Worm (Caenorhabditis elegans): Measurements from ENCODE around the gene K02B7.3.

K02B7.3 gene

ce11 chrII:14695201-14695600, at the start of gene K02B7.3:
Gene K02B7.3, minus strand, starts transcription at chrII:14695301.
- TF ChIP-seq him-1 (tag; optimal IDR thresholded peaks at IDR 0.05) (no peak), dao-5 (tag; optimal IDR thresholded peaks at IDR 0.05) (no peak), W03F9.2 (tag; optimal IDR thresholded peaks at IDR 0.05) (no peak)

- TF ChIP-seq him-1 (tag; optimal IDR thresholded peaks at IDR 0.05), result no peak
- no peak for TF ChIP-seq dao-5 (tag; optimal IDR thresholded peaks at IDR 0.05)
- TF ChIP-seq W03F9.2 (tag; optimal IDR thresholded peaks at IDR 0.05), result no peak
These were observed 44.0 kb upstream of the K02B7.3 start, which contains the start of gene npr-34 for ce11 chrII:14739143-14739542. Gene npr-34, minus strand, starts transcription at chrII:14739243.

ce11 chrII:14733424-14733823, 38.3 kb upstream of the K02B7.3 start, which contains the start of gene glna-1:
Gene glna-1, minus strand, starts transcription at chrII:14733524.
- TF ChIP-seq W03F9.2 (tag; optimal IDR thresholded peaks at IDR 0.05), result no peak
- TF ChIP-seq him-1 (tag; optimal IDR thresholded peaks at IDR 0.05), result no peak
- TF ChIP-seq dao-5 (tag; optimal IDR thresholded peaks at IDR 0.05), result no peak

DNA sequence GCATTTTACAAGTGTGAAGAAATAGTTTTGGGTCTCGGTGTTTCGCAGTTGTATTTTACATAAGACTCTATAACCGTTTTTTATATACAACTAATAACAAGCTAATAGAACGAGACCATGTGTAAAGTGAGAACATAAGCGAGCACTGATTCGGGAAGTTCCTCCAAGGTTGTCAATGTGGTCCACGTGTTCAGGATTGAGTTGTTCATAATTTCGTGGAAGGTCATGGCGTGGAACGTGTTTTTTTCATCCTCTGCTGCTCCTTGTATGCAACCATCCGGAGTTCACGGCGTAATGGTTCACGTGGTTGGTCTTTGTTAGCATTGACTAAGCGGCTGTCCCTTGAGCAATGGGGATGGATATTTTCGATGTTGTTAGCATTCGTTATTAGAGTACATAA, 33.0 kb upstream of the K02B7.3 start:
- no peak for TF ChIP-seq dao-5 (tag; optimal IDR thresholded peaks at IDR 0.05)
- no peak for TF ChIP-seq W03F9.2 (tag; optimal IDR thresholded peaks at IDR 0.05)
- no peak for TF ChIP-seq him-1 (tag; optimal IDR thresholded peaks at IDR 0.05)

ce11 chrII:14706479-14706878, 11.4 kb upstream of the K02B7.3 start:
- TF ChIP-seq dao-5 (tag; optimal IDR thresholded peaks at IDR 0.05) (no peak), W03F9.2 (tag; optimal IDR thresholded peaks at IDR 0.05) (no peak), him-1 (tag; optimal IDR thresholded peaks at IDR 0.05) (no peak)

ce11 chrII:14705956-14706355, 10.9 kb upstream of the K02B7.3 start:
- no peak for TF ChIP-seq dao-5 (tag; optimal IDR thresholded peaks at IDR 0.05)
- no peak for TF ChIP-seq W03F9.2 (tag; optimal IDR thresholded peaks at IDR 0.05)
- TF ChIP-seq him-1 (tag; optimal IDR thresholded peaks at IDR 0.05), result no peak

- TF ChIP-seq him-1 (tag; optimal IDR thresholded peaks at IDR 0.05) (no peak), W03F9.2 (tag; optimal IDR thresholded peaks at IDR 0.05) (no peak), dao-5 (tag; optimal IDR thresholded peaks at IDR 0.05) (no peak)
These were observed 10.1 kb upstream of the K02B7.3 start, which contains the start of gene C09F9.2 for ce11 chrII:14705215-14705614. Gene C09F9.2, plus strand, starts transcription at chrII:14705515.

ce11 chrII:14704204-14704603, 9.1 kb upstream of the K02B7.3 start:
- TF ChIP-seq him-1 (tag; optimal IDR thresholded peaks at IDR 0.05), result no peak
- no peak for TF ChIP-seq W03F9.2 (tag; optimal IDR thresholded peaks at IDR 0.05)
- no peak for TF ChIP-seq dao-5 (tag; optimal IDR thresholded peaks at IDR 0.05)

ce11 chrII:14703232-14703926, 8.3 kb upstream of the K02B7.3 start:
- no peak for TF ChIP-seq W03F9.2 (tag; optimal IDR thresholded peaks at IDR 0.05)
- TF ChIP-seq him-1 (tag; optimal IDR thresholded peaks at IDR 0.05), result no peak
- TF ChIP-seq dao-5 (tag; optimal IDR thresholded peaks at IDR 0.05), result no peak

- TF ChIP-seq W03F9.2 (tag; optimal IDR thresholded peaks at IDR 0.05) (no peak), him-1 (tag; optimal IDR thresholded peaks at IDR 0.05) (no peak), dao-5 (tag; optimal IDR thresholded peaks at IDR 0.05) (no peak)
These were observed 6.5 kb upstream of the K02B7.3 start for ce11 chrII:14701581-14701980.

DNA sequence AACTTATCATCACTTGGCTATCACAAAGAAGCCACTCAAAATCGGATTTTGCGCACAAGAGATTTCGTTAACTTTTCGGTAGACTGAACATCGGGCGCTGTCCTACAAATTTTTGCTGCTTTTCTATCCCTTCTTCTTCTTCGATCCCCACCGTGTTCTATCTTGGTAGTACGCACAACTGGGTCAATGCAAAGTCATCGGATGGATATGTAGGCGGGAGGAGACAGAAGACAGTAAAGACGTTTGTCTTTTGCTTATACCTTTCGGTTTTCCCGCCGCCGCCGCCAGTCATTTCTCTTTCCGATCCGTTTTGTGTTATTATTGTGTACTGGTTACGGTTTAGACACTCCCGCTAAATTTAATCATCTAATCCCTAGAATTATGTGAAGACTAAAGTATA, 5.0 kb upstream of the K02B7.3 start:
- TF ChIP-seq dao-5 (tag; optimal IDR thresholded peaks at IDR 0.05) (no peak), W03F9.2 (tag; optimal IDR thresholded peaks at IDR 0.05) (no peak), him-1 (tag; optimal IDR thresholded peaks at IDR 0.05) (no peak)

- no peak for TF ChIP-seq W03F9.2 (tag; optimal IDR thresholded peaks at IDR 0.05)
These were observed 3.0 kb upstream of the K02B7.3 start, which contains the start of gene C09F9.1 for ce11 chrII:14698057-14698456. Gene C09F9.1, plus strand, starts transcription at chrII:14698357.

- TF ChIP-seq dao-5 (tag; optimal IDR thresholded peaks at IDR 0.05) (no peak), W03F9.2 (tag; optimal IDR thresholded peaks at IDR 0.05) (no peak), him-1 (tag; optimal IDR thresholded peaks at IDR 0.05) (no peak)
These were observed 10.7 kb downstream of the K02B7.3 start, which contains the start of gene unc-52 for ce11 chrII:14684377-14684776. Gene unc-52, minus strand, starts transcription at chrII:14684456.

DNA sequence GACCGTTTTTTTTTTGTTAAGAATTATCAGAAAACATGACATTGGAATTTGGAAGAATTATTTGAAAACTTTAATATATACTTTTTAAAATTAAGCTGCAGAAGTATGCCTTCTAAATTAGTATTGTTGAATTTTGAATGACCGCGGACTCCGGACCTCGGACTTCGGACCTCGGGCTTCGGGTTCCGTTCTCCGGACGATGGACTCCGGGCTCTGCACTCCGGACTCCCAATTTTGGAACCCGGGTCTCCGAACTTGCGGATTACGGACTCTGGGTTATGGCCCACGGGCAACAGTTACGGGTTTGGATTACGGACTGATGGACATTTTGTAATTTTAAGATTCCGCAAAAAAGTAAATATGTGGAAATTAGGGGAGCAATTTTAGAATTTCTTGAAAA, 11.5 kb downstream of the K02B7.3 start:
- TF ChIP-seq dao-5 (tag; optimal IDR thresholded peaks at IDR 0.05) (no peak), W03F9.2 (tag; optimal IDR thresholded peaks at IDR 0.05) (no peak), him-1 (tag; optimal IDR thresholded peaks at IDR 0.05) (no peak)

DNA sequence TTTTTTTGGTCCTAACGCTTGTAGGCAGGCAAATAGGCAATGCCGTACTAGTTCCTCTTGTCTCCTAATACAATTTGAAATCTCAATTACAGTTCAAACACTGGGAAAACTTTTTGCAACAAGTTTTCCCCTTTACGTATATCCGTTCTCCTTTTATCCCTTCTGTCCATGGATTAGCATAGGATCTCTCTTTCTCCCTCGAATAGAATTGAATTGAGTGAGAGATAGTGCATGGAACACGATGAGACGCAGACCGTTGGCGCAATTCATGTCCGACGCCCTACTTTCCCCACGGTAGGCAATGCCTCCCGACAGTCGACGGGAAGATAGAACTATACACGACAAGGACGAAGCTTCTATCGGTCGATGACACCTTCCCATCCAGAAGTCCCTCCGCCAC, 16.9 kb downstream of the K02B7.3 start, which contains the start of gene hhat-1:
TSS of gene hhat-1 (plus strand) at position 301 of the 400 bp plus-strand sequence.
- no peak for TF ChIP-seq dao-5 (tag; optimal IDR thresholded peaks at IDR 0.05)
- TF ChIP-seq him-1 (tag; optimal IDR thresholded peaks at IDR 0.05), result no peak
- TF ChIP-seq W03F9.2 (tag; optimal IDR thresholded peaks at IDR 0.05), result no peak

Measured in whole organism, L4/young adult.